Worm (Caenorhabditis elegans): Measurements from ENCODE around the gene W04E12.3.

The W04E12.3 gene

ce11 chrV:19759282-19759681 is 17.5 kb downstream of the W04E12.3 start:
- TF ChIP-seq sea-2 (GFP tag; optimal IDR thresholded peaks at IDR 0.05) (no peak), elt-3 (tag; optimal IDR thresholded peaks at IDR 0.05) (no peak), eor-1 (tag; optimal IDR thresholded peaks at IDR 0.05) (no peak), ceh-9 (tag; optimal IDR thresholded peaks at IDR 0.05) (no peak), mml-1 (tag; optimal IDR thresholded peaks at IDR 0.05) (no peak), lsy-12 (tag; optimal IDR thresholded peaks at IDR 0.05) (no peak), egl-27 (tag; optimal IDR thresholded peaks at IDR 0.05) (no peak), nhr-67 (tag; optimal IDR thresholded peaks at IDR 0.05) (no peak), daf-12 (tag; optimal IDR thresholded peaks at IDR 0.05) (no peak), nhr-77 (tag; optimal IDR thresholded peaks at IDR 0.05) (no peak)

DNA sequence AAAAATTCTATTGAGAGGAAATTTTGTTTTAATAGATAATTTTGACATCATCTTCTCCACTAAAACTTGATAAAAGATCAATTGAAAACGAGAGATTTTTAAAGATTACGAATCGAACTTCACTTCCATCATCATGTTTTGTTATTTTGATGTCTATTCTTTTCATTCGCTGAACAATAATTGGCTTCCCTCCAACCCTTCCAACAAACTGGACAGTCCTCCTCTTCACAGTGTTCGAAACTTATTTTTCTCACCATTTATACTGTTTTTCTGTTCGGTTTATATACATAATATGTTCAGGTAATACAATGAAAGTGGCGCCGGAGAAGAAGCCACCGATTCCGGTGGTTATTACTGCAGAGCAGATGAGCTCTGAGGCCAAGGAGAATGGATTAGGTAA is 19.0 kb downstream of the W04E12.3 start, which contains the start of gene M162.5:
Gene M162.5 (plus strand): TSS at position 301 of the 400 bp plus-strand sequence.
- TF ChIP-seq egl-5 (tag; optimal IDR thresholded peaks at IDR 0.05) = no peak
- TF ChIP-seq fkh-2 (tag; optimal IDR thresholded peaks at IDR 0.05) = no peak
- TF ChIP-seq nhr-76 (tag; optimal IDR thresholded peaks at IDR 0.05) = no peak
- TF ChIP-seq ZK546.5 (tag; optimal IDR thresholded peaks at IDR 0.05) = no peak
- no peak for TF ChIP-seq daf-12 (tag; optimal IDR thresholded peaks at IDR 0.05)
- no peak for TF ChIP-seq zag-1 (tag; optimal IDR thresholded peaks at IDR 0.05)
- no peak for TF ChIP-seq lin-15B (tag; optimal IDR thresholded peaks at IDR 0.05)
- TF ChIP-seq ceh-28 (tag; optimal IDR thresholded peaks at IDR 0.05) = no peak

- TF ChIP-seq nfya-1 (tag; optimal IDR thresholded peaks at IDR 0.05; ENCODE audit: insufficient read depth) = peak; percentile 62
- no peak for TF ChIP-seq snpc-4 (tag; optimal IDR thresholded peaks at IDR 0.05)
- no peak for TF ChIP-seq lin-39 (tag; optimal IDR thresholded peaks at IDR 0.05)
- no peak for TF ChIP-seq ztf-4 (tag; optimal IDR thresholded peaks at IDR 0.05)
- no peak for TF ChIP-seq tbx-2 (tag; optimal IDR thresholded peaks at IDR 0.05)
These were observed 26.0 kb downstream of the W04E12.3 start for ce11 chrV:19767719-19768118.

- TF ChIP-seq fos-1 (tag; optimal IDR thresholded peaks at IDR 0.05) = no peak
- no peak for TF ChIP-seq nhr-12 (tag; optimal IDR thresholded peaks at IDR 0.05)
- no peak for TF ChIP-seq sea-2 (GFP tag; optimal IDR thresholded peaks at IDR 0.05)
- no peak for TF ChIP-seq nhr-237 (tag; optimal IDR thresholded peaks at IDR 0.05)
- no peak for TF ChIP-seq nhr-28 (tag; optimal IDR thresholded peaks at IDR 0.05)
- no peak for TF ChIP-seq skn-1 (tag; optimal IDR thresholded peaks at IDR 0.05)
- TF ChIP-seq ama-1 (optimal IDR thresholded peaks at IDR 0.05) = no peak
- TF ChIP-seq zag-1 (tag; optimal IDR thresholded peaks at IDR 0.05) = no peak
- no peak for TF ChIP-seq ceh-82 (tag; optimal IDR thresholded peaks at IDR 0.05)
- TF ChIP-seq ztf-11 (tag; optimal IDR thresholded peaks at IDR 0.05) = no peak
These were observed 29.9 kb downstream of the W04E12.3 start, which contains the start of gene M162.15 for ce11 chrV:19771660-19772059. M162.15 (minus strand) TSS chrV:19771760.

DNA sequence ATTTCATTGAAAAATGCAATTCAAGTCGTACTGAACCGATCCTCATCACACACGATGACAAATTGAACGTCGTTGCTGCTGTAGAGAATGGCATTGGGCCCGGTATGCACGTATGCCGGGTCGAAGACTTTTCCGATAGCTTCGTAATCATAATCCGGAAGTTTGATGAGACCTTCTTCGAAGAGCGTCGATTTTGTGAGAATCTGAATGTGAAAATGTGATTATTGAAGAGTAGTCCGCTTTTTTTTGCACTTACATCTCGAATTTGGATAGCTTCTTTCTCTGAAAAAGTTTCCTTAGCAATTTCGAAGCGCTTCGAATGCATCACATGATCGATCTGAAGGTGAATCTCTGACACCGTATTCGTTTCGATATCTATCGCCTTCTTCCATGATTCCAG is 35.5 kb downstream of the W04E12.3 start, which contains the start of gene fbxa-118:
Gene fbxa-118 (minus strand): TSS at position 101 of the 400 bp plus-strand sequence.
- no peak for TF ChIP-seq ceh-82 (tag; optimal IDR thresholded peaks at IDR 0.05)
- TF ChIP-seq ceh-28 (tag; optimal IDR thresholded peaks at IDR 0.05) = no peak
- TF ChIP-seq daf-12 (tag; optimal IDR thresholded peaks at IDR 0.05) = no peak
- no peak for TF ChIP-seq sea-2 (GFP tag; optimal IDR thresholded peaks at IDR 0.05)
- TF ChIP-seq fos-1 (tag; optimal IDR thresholded peaks at IDR 0.05) = no peak

DNA sequence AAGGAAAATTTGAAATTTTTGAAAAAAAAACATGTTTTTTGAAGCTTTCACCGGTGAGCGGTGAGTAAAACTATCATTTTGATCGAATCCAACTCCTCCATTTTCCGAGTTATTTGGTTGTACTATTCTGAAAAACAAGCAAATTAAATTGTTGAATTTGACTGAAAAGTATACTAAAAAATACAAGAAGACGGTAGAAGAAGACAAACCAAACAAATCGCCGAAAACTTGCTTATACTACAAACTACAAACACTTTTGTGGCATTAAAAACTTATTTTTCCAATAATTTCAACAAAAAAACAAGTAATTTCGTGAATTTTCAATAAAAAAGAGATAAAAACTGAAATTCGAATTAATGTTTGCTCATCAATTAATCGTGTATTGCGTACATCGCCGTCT is 36.9 kb downstream of the W04E12.3 start, which contains the start of gene fbxa-194:
Gene fbxa-194 (minus strand): TSS at position 101 of the 400 bp plus-strand sequence.
- TF ChIP-seq unc-39 (tag; optimal IDR thresholded peaks at IDR 0.05) (no peak), egl-5 (tag; optimal IDR thresholded peaks at IDR 0.05) (no peak), mdl-1 (tag; optimal IDR thresholded peaks at IDR 0.05) (no peak), ztf-11 (tag; optimal IDR thresholded peaks at IDR 0.05) (no peak), ceh-28 (tag; optimal IDR thresholded peaks at IDR 0.05) (no peak), lin-39 (tag; optimal IDR thresholded peaks at IDR 0.05) (no peak), hmg-11 (tag; optimal IDR thresholded peaks at IDR 0.05) (no peak), tbx-2 (tag; optimal IDR thresholded peaks at IDR 0.05) (no peak), nhr-28 (tag; optimal IDR thresholded peaks at IDR 0.05) (no peak), ama-1 (optimal IDR thresholded peaks at IDR 0.05) (no peak), R02D3.7 (tag; optimal IDR thresholded peaks at IDR 0.05) (no peak), nhr-43 (tag; optimal IDR thresholded peaks at IDR 0.05; ENCODE audit: poor library complexity, severe bottlenecking) (no peak), nhr-237 (tag; optimal IDR thresholded peaks at IDR 0.05) (no peak), mml-1 (tag; optimal IDR thresholded peaks at IDR 0.05) (no peak), sea-2 (GFP tag; optimal IDR thresholded peaks at IDR 0.05) (no peak), nhr-23 (tag; optimal IDR thresholded peaks at IDR 0.05) (no peak), egl-27 (tag; optimal IDR thresholded peaks at IDR 0.05) (no peak), jun-1 (tag; optimal IDR thresholded peaks at IDR 0.05) (no peak), zag-1 (tag; optimal IDR thresholded peaks at IDR 0.05) (no peak), ceh-9 (tag; optimal IDR thresholded peaks at IDR 0.05) (no peak)
